Worm (Caenorhabditis elegans): ENCODE data around the gene bath-5.

Gene bath-5

DNA sequence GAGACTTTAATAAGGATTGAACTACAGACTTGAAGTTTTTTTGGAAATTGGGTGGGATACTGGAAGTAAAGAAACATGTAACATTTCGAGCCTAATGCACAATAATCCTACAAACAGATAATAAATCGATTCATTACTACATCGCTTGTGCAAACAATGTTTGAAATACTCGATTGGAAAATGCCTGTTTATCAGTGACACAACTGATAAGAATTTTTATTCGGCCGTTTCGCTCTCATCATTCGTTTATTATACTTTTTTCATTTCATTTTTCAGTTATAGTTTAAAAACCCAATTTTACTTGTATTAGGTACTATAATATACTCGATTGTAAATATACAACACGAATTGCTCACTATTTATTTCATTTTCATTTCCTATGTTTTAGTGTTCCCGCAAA lies 36.0 kb downstream of the bath-5 start:
- TF ChIP-seq ceh-13 (GFP tag; optimal IDR thresholded peaks at IDR 0.05) (no peak), ets-7 (tag; optimal IDR thresholded peaks at IDR 0.05) (no peak), B0310.2 (tag; optimal IDR thresholded peaks at IDR 0.05) (no peak), scrt-1 (GFP tag; IDR thresholded peaks at IDR 0.05) (no peak), ceh-36 (tag; optimal IDR thresholded peaks at IDR 0.05) (no peak), ama-1 (optimal IDR thresholded peaks at IDR 0.05) (no peak), pes-1 (GFP tag; IDR thresholded peaks at IDR 0.05) (no peak), hnd-1 (tag; optimal IDR thresholded peaks at IDR 0.05) (no peak)

- no peak for TF ChIP-seq ceh-13 (GFP tag; optimal IDR thresholded peaks at IDR 0.05)
- TF ChIP-seq ets-7 (tag; optimal IDR thresholded peaks at IDR 0.05) = no peak
- no peak for TF ChIP-seq scrt-1 (GFP tag; IDR thresholded peaks at IDR 0.05)
- TF ChIP-seq sea-1 (GFP tag; conservative IDR thresholded peaks at IDR 0.05) = no peak
- TF ChIP-seq hmg-4 (GFP tag; optimal IDR thresholded peaks at IDR 0.05) = no peak
- TF ChIP-seq tbx-11 (GFP tag; IDR thresholded peaks at IDR 0.05) = no peak
- no peak for TF ChIP-seq hmbx-1 (tag; optimal IDR thresholded peaks at IDR 0.05)
- no peak for TF ChIP-seq hnd-1 (tag; optimal IDR thresholded peaks at IDR 0.05)
- no peak for TF ChIP-seq pes-1 (GFP tag; IDR thresholded peaks at IDR 0.05)
- no peak for TF ChIP-seq tra-4 (tag; optimal IDR thresholded peaks at IDR 0.05)
- no peak for TF ChIP-seq aly-1 (tag; optimal IDR thresholded peaks at IDR 0.05)
- no peak for TF ChIP-seq F13C5.2 (tag; optimal IDR thresholded peaks at IDR 0.05)
- TF ChIP-seq ama-1 (optimal IDR thresholded peaks at IDR 0.05) = no peak
- no peak for TF ChIP-seq B0310.2 (tag; optimal IDR thresholded peaks at IDR 0.05)
Measured at ce11 chrII:1993738-1994137, 38.0 kb downstream of the bath-5 start, which contains the start of gene math-21. Gene math-21 (plus strand): TSS chrII:1994038.

- TF ChIP-seq tbx-11 (GFP tag; IDR thresholded peaks at IDR 0.05) (no peak), B0310.2 (tag; optimal IDR thresholded peaks at IDR 0.05) (no peak), hnd-1 (tag; optimal IDR thresholded peaks at IDR 0.05) (no peak), scrt-1 (GFP tag; IDR thresholded peaks at IDR 0.05) (no peak), hmg-4 (GFP tag; optimal IDR thresholded peaks at IDR 0.05) (no peak), aly-1 (tag; optimal IDR thresholded peaks at IDR 0.05) (no peak), hmbx-1 (tag; optimal IDR thresholded peaks at IDR 0.05) (no peak)
Measured at ce11 chrII:1989010-1989409, 42.7 kb downstream of the bath-5 start, which contains the start of gene math-44. Gene math-44 (plus strand): TSS chrII:1989310.

DNA sequence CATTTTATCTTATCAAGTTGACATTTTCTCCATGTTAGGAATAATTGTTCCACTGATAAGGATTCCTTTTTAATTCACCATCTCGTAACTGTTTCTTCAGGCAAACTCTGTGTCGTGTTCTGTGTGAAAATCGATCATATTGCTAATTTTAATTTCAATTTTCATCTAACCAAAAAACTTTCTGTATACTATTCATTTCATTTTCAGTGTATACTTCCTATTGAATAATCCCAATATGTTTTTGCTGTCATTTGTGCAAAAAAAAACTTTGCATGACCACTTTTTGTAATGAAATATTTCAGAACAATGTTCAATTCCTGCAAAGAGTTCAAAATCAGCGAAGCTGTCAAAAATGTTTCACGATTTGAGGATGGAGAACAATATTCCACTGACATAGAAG lies 44.8 kb downstream of the bath-5 start, which contains the start of gene Y16E11A.4:
TSS of gene Y16E11A.4 (plus strand) at position 301 of the 400 bp plus-strand sequence.
- TF ChIP-seq hmg-4 (GFP tag; optimal IDR thresholded peaks at IDR 0.05) (no peak), B0310.2 (tag; optimal IDR thresholded peaks at IDR 0.05) (no peak), F13C5.2 (tag; optimal IDR thresholded peaks at IDR 0.05) (no peak), ceh-36 (tag; optimal IDR thresholded peaks at IDR 0.05) (no peak), hmbx-1 (tag; optimal IDR thresholded peaks at IDR 0.05) (no peak), tra-4 (tag; optimal IDR thresholded peaks at IDR 0.05) (no peak), tbx-11 (GFP tag; IDR thresholded peaks at IDR 0.05) (no peak), ets-7 (tag; optimal IDR thresholded peaks at IDR 0.05) (no peak), sea-1 (GFP tag; conservative IDR thresholded peaks at IDR 0.05) (no peak), tbx-37 (GFP tag; conservative IDR thresholded peaks at IDR 0.05) (no peak), flt-1 (GFP tag; IDR thresholded peaks at IDR 0.05) (no peak), hnd-1 (tag; optimal IDR thresholded peaks at IDR 0.05) (no peak), pes-1 (GFP tag; IDR thresholded peaks at IDR 0.05) (no peak), scrt-1 (GFP tag; IDR thresholded peaks at IDR 0.05) (no peak), aly-1 (tag; optimal IDR thresholded peaks at IDR 0.05) (no peak), ama-1 (optimal IDR thresholded peaks at IDR 0.05) (no peak), ceh-13 (GFP tag; optimal IDR thresholded peaks at IDR 0.05) (no peak)

Data from whole organism, early embryonic.